Fruit fly (Drosophila melanogaster): ENCODE measurements around the gene Unc-76.

The Unc-76 gene

DNA sequence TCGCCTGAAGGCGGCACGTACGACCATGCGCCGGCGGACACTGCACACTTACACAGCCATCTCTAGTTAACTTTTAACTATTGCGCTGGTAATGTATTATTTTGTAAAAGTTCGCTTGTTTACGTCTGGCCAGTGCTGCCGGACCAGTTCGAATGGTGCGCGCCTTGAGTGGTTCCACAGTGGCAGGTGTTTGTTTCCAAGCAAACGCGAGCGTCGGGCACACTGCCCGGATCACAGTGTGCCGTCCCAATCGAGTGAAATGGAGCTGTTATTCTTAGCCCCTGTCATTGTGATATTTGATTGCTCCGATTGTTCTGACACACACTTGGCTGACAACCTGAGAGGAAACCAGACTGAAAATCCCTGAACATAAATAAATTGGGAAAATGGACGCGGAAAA is 7.1 kb upstream of the Unc-76 start, which contains the start of gene CG4199 (continued):
- TF ChIP-seq knrl (GFP tag; IDR thresholded peaks at IDR 0.05; ENCODE audit: partially characterized antibody), result peak; percentile 48; the same call in 1 of the 3 replicates
- TF ChIP-seq zen2 (GFP tag; IDR thresholded peaks at IDR 0.05; ENCODE audit: partially characterized antibody), result no peak
- 0 out of 2 replicates have a peak, but pooled peaks have one; percentile 36 for TF ChIP-seq sob (GFP tag; IDR thresholded peaks at IDR 0.05)
- peak; percentile 37; the same call in 1 of the 2 replicates for TF ChIP-seq amos (GFP tag; IDR thresholded peaks at IDR 0.05; ENCODE audit: partially characterized antibody)
- no peak for TF ChIP-seq CG5953 (GFP tag; IDR thresholded peaks at IDR 0.05)
- no peak for TF ChIP-seq CG17328 (GFP tag; IDR thresholded peaks at IDR 0.05)
- TF ChIP-seq Hand (GFP tag; optimal IDR thresholded peaks at IDR 0.05), result no peak
- TF ChIP-seq Sry-δ (GFP tag; optimal IDR thresholded peaks at IDR 0.05), result peak; percentile 67
- TF ChIP-seq CG12659 (GFP tag; optimal IDR thresholded peaks at IDR 0.05), result peak; percentile 47
- TF ChIP-seq CG4404 (GFP tag; IDR thresholded peaks at IDR 0.05), result no peak
- TF ChIP-seq CG4707 (GFP tag; optimal IDR thresholded peaks at IDR 0.05), result no peak
- 0 out of 3 replicates have a peak, but pooled peaks have one; percentile 11 for TF ChIP-seq gce (GFP tag; IDR thresholded peaks at IDR 0.05)
- no peak for TF ChIP-seq CG17568 (GFP tag; optimal IDR thresholded peaks at IDR 0.05)
- TF ChIP-seq stwl (tag; optimal IDR thresholded peaks at IDR 0.05), result peak; percentile 39
- 0 out of 3 replicates have a peak, but pooled peaks have one; percentile 22 for TF ChIP-seq Dbx (GFP tag; IDR thresholded peaks at IDR 0.05)
- peak; percentile 25 for TF ChIP-seq CG11504 (tag; optimal IDR thresholded peaks at IDR 0.05)
- no peak for TF ChIP-seq Camta (GFP tag; optimal IDR thresholded peaks at IDR 0.05)
- peak; percentile 72 for TF ChIP-seq Ets65A (GFP tag)
- TF ChIP-seq vvl (GFP tag; IDR thresholded peaks at IDR 0.05), result peak; percentile 34; the same call in 1 of the 2 replicates
- TF ChIP-seq CG7928 (GFP tag; optimal IDR thresholded peaks at IDR 0.05), result no peak
- TF ChIP-seq otp (GFP tag; IDR thresholded peaks at IDR 0.05), result no peak
- TF ChIP-seq CG9727 (GFP tag; optimal IDR thresholded peaks at IDR 0.05), result peak; percentile 16
- no peak for TF ChIP-seq vnd (GFP tag; IDR thresholded peaks at IDR 0.05; ENCODE audit: partially characterized antibody)
- TF ChIP-seq gfzf (GFP tag; optimal IDR thresholded peaks at IDR 0.05), result peak; percentile 82
- TF ChIP-seq CG8765 (GFP tag; IDR thresholded peaks at IDR 0.05), result no peak
- peak; percentile 90 for TF ChIP-seq CG3995 (GFP tag; optimal IDR thresholded peaks at IDR 0.05)
- peak; percentile 5 for TF ChIP-seq ac (GFP tag; optimal IDR thresholded peaks at IDR 0.05)
- TF ChIP-seq Atf3 (GFP tag; optimal IDR thresholded peaks at IDR 0.05), result no peak
- peak; percentile 47; the same call in 1 of the 3 replicates for TF ChIP-seq CG34422 (GFP tag; IDR thresholded peaks at IDR 0.05)
- peak; percentile 32 for TF ChIP-seq Lhr (GFP tag; optimal IDR thresholded peaks at IDR 0.05)
- TF ChIP-seq CG7839 (tag; optimal IDR thresholded peaks at IDR 0.05), result no peak
- peak; percentile 96 for TF ChIP-seq CG17186 (GFP tag; optimal IDR thresholded peaks at IDR 0.05)
- peak; percentile 46 for TF ChIP-seq Rfx (GFP tag; IDR thresholded peaks at IDR 0.05)
- peak; percentile 48 for TF ChIP-seq CG2116 (GFP tag; optimal IDR thresholded peaks at IDR 0.05)
- no peak for TF ChIP-seq Ada2b (GFP tag; IDR thresholded peaks at IDR 0.05)
- TF ChIP-seq grn (GFP tag; optimal IDR thresholded peaks at IDR 0.05), result no peak
- no peak for TF ChIP-seq fd3F (GFP tag; optimal IDR thresholded peaks at IDR 0.05)
- peak; percentile 80 for TF ChIP-seq E2f2 (GFP tag; IDR thresholded peaks at IDR 0.05)
- peak; percentile 48 for TF ChIP-seq CG14710 (tag; optimal IDR thresholded peaks at IDR 0.05)
- TF ChIP-seq lab (GFP tag; optimal IDR thresholded peaks at IDR 0.05), result peak; percentile 32
- TF ChIP-seq CG3065 (GFP tag; optimal IDR thresholded peaks at IDR 0.05), result no peak
- peak; percentile 22 for TF ChIP-seq Myb (GFP tag; optimal IDR thresholded peaks at IDR 0.05)
- no peak for TF ChIP-seq Hr51 (GFP tag; optimal IDR thresholded peaks at IDR 0.05)
- TF ChIP-seq Opbp (GFP tag; IDR thresholded peaks at IDR 0.05; ENCODE audit: partially characterized antibody), result peak; percentile 29; the same call in 1 of the 3 replicates
- no peak for TF ChIP-seq CG2120 (GFP tag; optimal IDR thresholded peaks at IDR 0.05)
- no peak for TF ChIP-seq CG11247 (GFP tag; IDR thresholded peaks at IDR 0.05)
- TF ChIP-seq PHDP (tag; optimal IDR thresholded peaks at IDR 0.05), result no peak
- no peak for TF ChIP-seq CG7745 (tag; optimal IDR thresholded peaks at IDR 0.05)
- TF ChIP-seq Drgx (GFP tag; IDR thresholded peaks at IDR 0.05), result peak; percentile 20; the same call in 1 of the 2 replicates
- TF ChIP-seq CG7271 (tag; optimal IDR thresholded peaks at IDR 0.05), result no peak
